Fruit fly (Drosophila melanogaster) whole organism, pupa: ENCODE data around the gene Hecw.
A peak's percentile ranks its signal among the peaks of the same experiment; 100 is the strongest.

Experiments used
- CG10348 ChIP-seq: fragments of 200-800 bp; sonication (Bioruptor generic); IDR thresholded peaks from 2 replicates; pipeline ENCODE4 v1.3.6; 2022; ENCODE audit warnings: missing biosample characterization, missing genetic modification characterization
- CG12605 ChIP-seq: fragments of 200-800 bp; sonication (Bioruptor generic); IDR thresholded peaks from 2 replicates; pipeline ENCODE4 v1.3.6; 2022; ENCODE audit warnings: missing biosample characterization, missing genetic modification characterization
- CG13204 ChIP-seq: fragments of 200-800 bp; sonication (Bioruptor generic); optimal IDR thresholded peaks from 2 replicates; lab custom pipeline; 2018; ENCODE audit warnings: missing biosample characterization, mild to moderate bottlenecking, missing genetic modification characterization, moderate library complexity
- CG14655 ChIP-seq: fragments of 200-800 bp; sonication (Bioruptor generic); optimal IDR thresholded peaks from 3 replicates; lab custom pipeline; 2017; ENCODE audit warnings: mild to moderate bottlenecking, missing biosample characterization, missing genetic modification reagents, missing genetic modification characterization
- CG15710 ChIP-seq: fragments of 200-800 bp; sonication (Bioruptor generic); optimal IDR thresholded peaks from 2 replicates; lab custom pipeline; 2018; ENCODE audit warnings: missing biosample characterization, mild to moderate bottlenecking, missing genetic modification characterization, moderate library complexity
- CG17806 ChIP-seq: fragments of 200-800 bp; sonication (Bioruptor generic); optimal IDR thresholded peaks from 2 replicates; lab custom pipeline; 2018; ENCODE audit warnings: missing biosample characterization, mild to moderate bottlenecking, missing genetic modification characterization, moderate library complexity
- CG32121 ChIP-seq: fragments of 200-800 bp; sonication (Bioruptor generic); IDR thresholded peaks from 2 replicates; pipeline ENCODE4 v1.3.6; 2022; ENCODE audit warnings: missing biosample characterization, missing genetic modification characterization
- CG34367 ChIP-seq: fragments of 200-800 bp; sonication (Bioruptor generic); optimal IDR thresholded peaks from 2 replicates; lab custom pipeline; 2018; ENCODE audit warnings: missing biosample characterization, mild to moderate bottlenecking, missing genetic modification characterization
- CG4496 ChIP-seq: fragments of 200-800 bp; sonication (Bioruptor generic); IDR thresholded peaks from 3 replicates; pipeline ENCODE4 v1.3.6; 2022; ENCODE audit warnings: missing biosample characterization, missing genetic modification characterization
- CG8159 ChIP-seq: fragments of 200-800 bp; sonication (Bioruptor generic); optimal IDR thresholded peaks from 3 replicates; lab custom pipeline; 2018; ENCODE audit warnings: missing biosample characterization, mild to moderate bottlenecking, missing genetic modification characterization, moderate library complexity
- CG8301 ChIP-seq: fragments of 200-800 bp; sonication (Bioruptor generic); optimal IDR thresholded peaks from 2 replicates; lab custom pipeline; 2018; ENCODE audit warnings: missing biosample characterization, mild to moderate bottlenecking, missing genetic modification characterization
- CG9948 ChIP-seq: fragments of 200-800 bp; sonication (Bioruptor generic); optimal IDR thresholded peaks from 2 replicates; lab custom pipeline; 2018; ENCODE audit warnings: missing biosample characterization, mild to moderate bottlenecking, missing genetic modification characterization, moderate library complexity
- D1 ChIP-seq: fragments of 200-800 bp; sonication (Bioruptor generic); optimal IDR thresholded peaks from 2 replicates; lab custom pipeline; 2018; ENCODE audit warnings: missing biosample characterization, mild to moderate bottlenecking, missing genetic modification characterization, moderate library complexity
- EcR ChIP-seq: fragments of 200-800 bp; sonication (Bioruptor generic); optimal IDR thresholded peaks from 3 replicates; lab custom pipeline; 2019; ENCODE audit warnings: missing biosample characterization, missing genetic modification characterization, mild to moderate bottlenecking, moderate library complexity, missing genetic modification reagents
- Ets98B ChIP-seq: fragments of 200-800 bp; sonication (Bioruptor generic); IDR thresholded peaks from 2 replicates; pipeline ENCODE4 v1.3.6; 2022; ENCODE audit warnings: missing biosample characterization, missing genetic modification characterization
- Pif1A ChIP-seq: fragments of 200-800 bp; sonication (Bioruptor generic); optimal IDR thresholded peaks from 3 replicates; lab custom pipeline; 2016; ENCODE audit warnings: missing biosample characterization, missing genetic modification characterization
- Pif1B ChIP-seq: fragments of 200-800 bp; sonication (Bioruptor generic); optimal IDR thresholded peaks from 3 replicates; lab custom pipeline; 2016; ENCODE audit warnings: missing biosample characterization, missing genetic modification characterization
- Snoo ChIP-seq: fragments of 200-800 bp; sonication (Bioruptor generic); optimal IDR thresholded peaks from 3 replicates; lab custom pipeline; 2017; ENCODE audit warnings: missing biosample characterization, mild to moderate bottlenecking, missing genetic modification characterization, inconsistent platforms
- fd96Ca ChIP-seq: fragments of 200-800 bp; sonication (Bioruptor generic); IDR thresholded peaks from 3 replicates; pipeline ENCODE4 v1.3.6; 2022; ENCODE audit warnings: missing biosample characterization, missing genetic modification characterization
- gl ChIP-seq: fragments of 200-800 bp; sonication (Bioruptor generic); optimal IDR thresholded peaks from 2 replicates; lab custom pipeline; 2018; ENCODE audit warnings: missing biosample characterization, mild to moderate bottlenecking, missing genetic modification characterization
- rn ChIP-seq: fragments of 200-800 bp; sonication (Bioruptor generic); IDR thresholded peaks from 2 replicates; pipeline ENCODE4 v1.3.6; 2022; ENCODE audit warnings: missing biosample characterization, missing genetic modification characterization

The Hecw gene

dm6 chrX:9578696-9579509, 29.8 kb upstream of the Hecw start:
- TF ChIP-seq CG14655 (GFP tag; lab: Kevin White, UChicago) = peak; percentile 99
- peak; percentile 99 for TF ChIP-seq Ets98B (GFP tag; lab: Robert Waterston, UW)
- TF ChIP-seq Pif1A (GFP tag; lab: Kevin White, UChicago) = peak; percentile 99
- peak; percentile 98 for TF ChIP-seq CG34367
- peak; percentile 94 for TF ChIP-seq D1 (tag; lab: Kevin White, UChicago)
- TF ChIP-seq CG17806 = peak; percentile 99
- TF ChIP-seq CG4496 (GFP tag; lab: Robert Waterston, UW) = peak; percentile 99
- peak; percentile 97 for TF ChIP-seq CG32121 (GFP tag; lab: Robert Waterston, UW)
- TF ChIP-seq EcR (GFP tag; lab: Kevin White, UChicago) = peak; percentile 83
- peak; percentile 99 for TF ChIP-seq CG15710 (tag; lab: Kevin White, UChicago)
- TF ChIP-seq CG13204 (GFP tag; lab: Kevin White, UChicago) = peak; percentile 94
- peak; percentile 99 for TF ChIP-seq fd96Ca (GFP tag; lab: Robert Waterston, UW)
- TF ChIP-seq CG8301 (tag; lab: Kevin White, UChicago) = peak; percentile 99
- peak; percentile 99 for TF ChIP-seq Snoo (tag; lab: Kevin White, UChicago)
- peak; percentile 98 for TF ChIP-seq CG8159
- TF ChIP-seq CG9948 = peak; percentile 98
- peak; percentile 97 for TF ChIP-seq rn (GFP tag; lab: Robert Waterston, UW)
- TF ChIP-seq Pif1B = peak; percentile 99
- TF ChIP-seq gl (tag; lab: Kevin White, UChicago) = peak; percentile 97
- peak; percentile 92 for TF ChIP-seq CG10348 (GFP tag; lab: Robert Waterston, UW)
- peak; percentile 97 for TF ChIP-seq CG12605 (GFP tag; lab: Robert Waterston, UW)

dm6 chrX:9579918-9580521, 28.7 kb upstream of the Hecw start, which contains the start of gene LPCAT:
Gene LPCAT (minus strand): TSS chrX:9579987.
- TF ChIP-seq EcR (GFP tag; lab: Kevin White, UChicago) (no peak), Ets98B (GFP tag; lab: Robert Waterston, UW) (peak; percentile 56), CG9948 (peak; percentile 43), CG32121 (GFP tag; lab: Robert Waterston, UW) (peak; percentile 63), CG14655 (GFP tag; lab: Kevin White, UChicago) (peak; percentile 34), fd96Ca (GFP tag; lab: Robert Waterston, UW) (peak; percentile 77), Pif1B (no peak), gl (tag; lab: Kevin White, UChicago) (no peak), CG34367 (no peak), CG15710 (tag; lab: Kevin White, UChicago) (peak; percentile 34), D1 (tag; lab: Kevin White, UChicago) (no peak), Pif1A (GFP tag; lab: Kevin White, UChicago) (peak; percentile 43), CG8159 (peak; percentile 68), CG4496 (GFP tag; lab: Robert Waterston, UW) (peak; percentile 84), CG8301 (tag; lab: Kevin White, UChicago) (peak; percentile 27), CG13204 (GFP tag; lab: Kevin White, UChicago) (no peak), CG17806 (peak; percentile 58), Snoo (tag; lab: Kevin White, UChicago) (peak; percentile 63), CG10348 (GFP tag; lab: Robert Waterston, UW) (0 out of 2 replicates have a peak, but pooled peaks have one; percentile 18), CG12605 (GFP tag; lab: Robert Waterston, UW) (no peak), rn (GFP tag; lab: Robert Waterston, UW) (peak; percentile 56)

- TF ChIP-seq Pif1B (no peak), CG14655 (GFP tag; lab: Kevin White, UChicago) (no peak), EcR (GFP tag; lab: Kevin White, UChicago) (peak; percentile 92), CG34367 (no peak), fd96Ca (GFP tag; lab: Robert Waterston, UW) (peak; percentile 9; the same call in 1 of the 3 replicates), CG8301 (tag; lab: Kevin White, UChicago) (no peak), CG17806 (no peak), gl (tag; lab: Kevin White, UChicago) (no peak), Pif1A (GFP tag; lab: Kevin White, UChicago) (no peak), Ets98B (GFP tag; lab: Robert Waterston, UW) (no peak), CG15710 (tag; lab: Kevin White, UChicago) (no peak), CG8159 (no peak), CG13204 (GFP tag; lab: Kevin White, UChicago) (no peak), CG9948 (no peak), CG4496 (GFP tag; lab: Robert Waterston, UW) (0 out of 3 replicates have a peak, but pooled peaks have one; percentile 11), Snoo (tag; lab: Kevin White, UChicago) (no peak)
Measured at dm6 chrX:9580544-9580943, 28.2 kb upstream of the Hecw start.

DNA sequence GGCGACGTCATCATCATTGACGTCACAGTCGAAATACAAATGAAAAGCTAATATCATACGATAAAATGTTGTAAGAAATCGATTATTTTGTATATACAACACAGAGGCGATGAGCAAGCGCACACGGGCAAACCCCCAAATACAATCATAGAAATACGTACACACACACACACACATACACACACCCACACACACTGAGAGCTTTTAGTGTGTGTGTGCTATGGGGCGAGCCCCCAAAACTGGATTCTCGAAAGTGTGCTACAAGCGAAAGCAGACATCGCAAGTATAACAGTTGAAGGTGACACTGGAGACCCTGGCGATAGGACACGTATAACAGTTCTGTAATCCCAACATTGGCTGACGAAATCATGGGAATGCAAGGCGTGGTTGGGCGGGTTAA, 26.9 kb upstream of the Hecw start:
- TF ChIP-seq CG4496 (GFP tag; lab: Robert Waterston, UW) = 0 out of 3 replicates have a peak, but pooled peaks have one; percentile 8
- TF ChIP-seq CG12605 (GFP tag; lab: Robert Waterston, UW) = no peak
- peak; percentile 6 for TF ChIP-seq Snoo (tag; lab: Kevin White, UChicago)
- TF ChIP-seq CG13204 (GFP tag; lab: Kevin White, UChicago) = peak; percentile 6
- peak; percentile 79 for TF ChIP-seq EcR (GFP tag; lab: Kevin White, UChicago)
